Fruit fly (Drosophila melanogaster) whole organism, embryonic: ENCODE data around the gene CG11842.

ENCODE experiments used
- Atf3 ChIP-seq: fragments of 200-800 bp; sonication (Bioruptor generic); optimal IDR thresholded peaks from 3 replicates; lab custom pipeline; 2016; ENCODE audit warnings: missing biosample characterization, missing genetic modification characterization
- CG10959 ChIP-seq: fragments of 200-800 bp; sonication (Bioruptor generic); IDR thresholded peaks from 2 replicates; pipeline ENCODE4 v1.3.6; 2022; ENCODE audit warnings: missing biosample characterization, missing genetic modification characterization
- CG11398 ChIP-seq: fragments of 200-800 bp; sonication (Bioruptor generic); optimal IDR thresholded peaks from 2 replicates; lab custom pipeline; 2016; ENCODE audit warnings: missing biosample characterization, missing genetic modification characterization
- CG12104 ChIP-seq: fragments of 200-800 bp; sonication (Bioruptor generic); optimal IDR thresholded peaks from 3 replicates; lab custom pipeline; 2016; ENCODE audit warnings: missing biosample characterization, missing genetic modification characterization
- CG1233 ChIP-seq: fragments of 200-800 bp; sonication (Bioruptor generic); optimal IDR thresholded peaks from 4 replicates; lab custom pipeline; 2018; ENCODE audit warnings: missing biosample characterization, mild to moderate bottlenecking, missing genetic modification characterization
- CG12744 ChIP-seq: fragments of 200-800 bp; sonication (Bioruptor generic); optimal IDR thresholded peaks from 2 replicates; lab custom pipeline; 2016; ENCODE audit warnings: missing biosample characterization, missing genetic modification characterization
- CG14667 ChIP-seq: fragments of 200-800 bp; sonication (Bioruptor generic); IDR thresholded peaks from 2 replicates; pipeline ENCODE4 v1.3.6; 2022; ENCODE audit warnings: missing biosample characterization, missing genetic modification characterization
- CG15696 ChIP-seq: fragments of 200-800 bp; sonication (Bioruptor generic); optimal IDR thresholded peaks from 2 replicates; lab custom pipeline; 2019; ENCODE audit warnings: missing biosample characterization, mild to moderate bottlenecking, missing genetic modification characterization, moderate library complexity
- CG17328 ChIP-seq: fragments of 200-800 bp; sonication (Bioruptor generic); IDR thresholded peaks from 2 replicates; pipeline ENCODE4 v1.3.6; 2022; ENCODE audit warnings: missing biosample characterization, missing genetic modification characterization
- CG2678 ChIP-seq: fragments of 200-800 bp; sonication (Bioruptor generic); optimal IDR thresholded peaks from 3 replicates; lab custom pipeline; 2019; ENCODE audit warnings: missing biosample characterization, mild to moderate bottlenecking, missing genetic modification characterization, moderate library complexity
- CG33213 ChIP-seq: fragments of 200-800 bp; sonication (Bioruptor generic); optimal IDR thresholded peaks from 3 replicates; lab custom pipeline; 2016; ENCODE audit warnings: missing biosample characterization, missing genetic modification characterization
- CG4360 ChIP-seq: fragments of 200-800 bp; sonication (Bioruptor generic); IDR thresholded peaks from 2 replicates; pipeline ENCODE4 v1.3.6; 2022; ENCODE audit warnings: missing biosample characterization, missing genetic modification characterization
- CG43689 ChIP-seq: fragments of 200-800 bp; sonication (Bioruptor generic); IDR thresholded peaks from 2 replicates; pipeline ENCODE4 v1.3.6; 2022; ENCODE audit warnings: missing biosample characterization, missing genetic modification characterization
- CG6689 ChIP-seq: fragments of 200-800 bp; sonication (Bioruptor generic); IDR thresholded peaks from 2 replicates; pipeline ENCODE4 v1.3.6; 2022; ENCODE audit warnings: missing biosample characterization, missing genetic modification characterization
- CG7839 ChIP-seq: fragments of 200-800 bp; sonication (Bioruptor generic); optimal IDR thresholded peaks from 3 replicates; lab custom pipeline; 2018; ENCODE audit warnings: missing biosample characterization, mild to moderate bottlenecking, missing genetic modification characterization, moderate library complexity
- CkIIα-i1 ChIP-seq: fragments of 200-800 bp; sonication (Bioruptor generic); IDR thresholded peaks from 2 replicates; pipeline ENCODE4 v1.3.6; 2022; ENCODE audit warnings: missing biosample characterization, missing genetic modification characterization
- Elba2 ChIP-seq: fragments of 200-800 bp; sonication (Bioruptor generic); optimal IDR thresholded peaks from 3 replicates; lab custom pipeline; 2016; ENCODE audit warnings: missing biosample characterization, missing genetic modification characterization
- HLH3B ChIP-seq: fragments of 200-800 bp; sonication (Bioruptor generic); IDR thresholded peaks from 2 replicates; pipeline ENCODE4 v1.3.6; 2022; ENCODE audit warnings: missing biosample characterization, missing genetic modification characterization
- HmgD ChIP-seq: fragments of 200-800 bp; sonication (Bioruptor generic); optimal IDR thresholded peaks from 3 replicates; lab custom pipeline; 2016; ENCODE audit warnings: missing biosample characterization, missing genetic modification characterization
- HmgZ ChIP-seq: fragments of 200-800 bp; sonication (Bioruptor generic); optimal IDR thresholded peaks from 2 replicates; lab custom pipeline; 2018; ENCODE audit warnings: missing biosample characterization, mild to moderate bottlenecking, missing genetic modification characterization
- MTF-1 ChIP-seq: fragments of 200-800 bp; sonication (Bioruptor generic); optimal IDR thresholded peaks from 2 replicates; lab custom pipeline; 2018; ENCODE audit warnings: missing biosample characterization, mild to moderate bottlenecking, missing genetic modification characterization, borderline replicate concordance
- Max ChIP-seq: fragments of 200-800 bp; sonication (Bioruptor generic); optimal IDR thresholded peaks from 2 replicates; lab custom pipeline; 2016; ENCODE audit warnings: missing biosample characterization, mild to moderate bottlenecking, missing genetic modification characterization
- Mrtf ChIP-seq: fragments of 200-800 bp; sonication (Bioruptor generic); IDR thresholded peaks from 3 replicates; pipeline ENCODE4 v1.3.6; 2022; ENCODE audit warnings: missing biosample characterization, missing genetic modification characterization
- NFAT ChIP-seq: fragments of 200-800 bp; sonication (Bioruptor generic); IDR thresholded peaks from 2 replicates; pipeline ENCODE4 v1.3.6; 2022; ENCODE audit warnings: missing biosample characterization, missing genetic modification characterization
- Oaz ChIP-seq: fragments of 200-800 bp; sonication (Bioruptor generic); IDR thresholded peaks from 2 replicates; pipeline ENCODE4 v1.3.6; 2022; ENCODE audit warnings: missing biosample characterization, missing genetic modification characterization
- Pdp1 ChIP-seq, 2 experiments: fragments of 200-800 bp; sonication (Bioruptor generic); optimal IDR thresholded peaks; 3 replicates each; lab custom pipeline; 2016; ENCODE audit warnings: missing biosample characterization in 2 of 2, missing genetic modification characterization in 2 of 2, mild to moderate bottlenecking in 1 of 2, moderate library complexity in 1 of 2
- Ptx1 ChIP-seq: fragments of 200-800 bp; sonication (Bioruptor generic); IDR thresholded peaks from 2 replicates; pipeline ENCODE4 v1.3.6; 2022; ENCODE audit warnings: missing biosample characterization, missing genetic modification characterization
- Rfx ChIP-seq: fragments of 200-800 bp; sonication (Bioruptor generic); IDR thresholded peaks from 2 replicates; pipeline ENCODE4 v1.3.6; 2022; ENCODE audit warnings: missing biosample characterization, missing genetic modification characterization
- Sox102F ChIP-seq: fragments of 200-800 bp; sonication (Bioruptor generic); optimal IDR thresholded peaks from 2 replicates; lab custom pipeline; 2018; ENCODE audit warnings: missing biosample characterization, mild to moderate bottlenecking, missing genetic modification characterization, moderate library complexity
- Sry-δ ChIP-seq: fragments of 200-800 bp; sonication (Bioruptor generic); optimal IDR thresholded peaks from 2 replicates; lab custom pipeline; 2016; ENCODE audit warnings: missing biosample characterization, missing genetic modification characterization
- Taf1 ChIP-seq: fragments of 200-800 bp; sonication (Bioruptor generic); IDR thresholded peaks from 2 replicates; pipeline ENCODE4 v1.3.6; 2022; ENCODE audit warnings: missing biosample characterization, missing genetic modification characterization
- Xbp1 ChIP-seq: fragments of 200-800 bp; sonication (Bioruptor generic); optimal IDR thresholded peaks from 3 replicates; lab custom pipeline; 2016; ENCODE audit warnings: missing biosample characterization, mild to moderate bottlenecking, missing genetic modification characterization
- chif ChIP-seq, 2 experiments: fragments of 200-800 bp; sonication (Bioruptor generic); optimal IDR thresholded peaks; 3 replicates each; lab custom pipeline; 2016; ENCODE audit warnings: missing biosample characterization in 2 of 2, missing genetic modification characterization in 2 of 2
- chm ChIP-seq: fragments of 200-800 bp; sonication (Bioruptor generic); IDR thresholded peaks from 2 replicates; pipeline ENCODE4 v1.3.6; 2022; ENCODE audit warnings: missing biosample characterization, missing genetic modification characterization
- croc ChIP-seq: fragments of 200-800 bp; sonication (Bioruptor generic); conservative IDR thresholded peaks from 3 replicates; pipeline ENCODE4 v1.3.6; 2022; ENCODE audit warnings: missing biosample characterization, missing genetic modification characterization
- crol ChIP-seq: fragments of 200-800 bp; sonication (Bioruptor generic); IDR thresholded peaks from 2 replicates; pipeline ENCODE4 v1.3.6; 2022; ENCODE audit warnings: missing biosample characterization, missing genetic modification characterization
- cwo ChIP-seq: fragments of 200-800 bp; sonication (Bioruptor generic); optimal IDR thresholded peaks from 3 replicates; lab custom pipeline; 2017; ENCODE audit warnings: missing biosample characterization, missing genetic modification characterization, mild to moderate bottlenecking, moderate library complexity, missing genetic modification reagents
- emc ChIP-seq: fragments of 200-800 bp; sonication (Bioruptor generic); optimal IDR thresholded peaks from 2 replicates; lab custom pipeline; 2016; ENCODE audit warnings: missing biosample characterization, missing genetic modification characterization
- exex ChIP-seq: fragments of 200-800 bp; sonication (Bioruptor generic); optimal IDR thresholded peaks from 4 replicates; lab custom pipeline; 2018; ENCODE audit warnings: missing biosample characterization, mild to moderate bottlenecking, missing genetic modification characterization, moderate library complexity
- eyg ChIP-seq: fragments of 200-800 bp; sonication (Bioruptor generic); optimal IDR thresholded peaks from 3 replicates; lab custom pipeline; 2016; ENCODE audit warnings: missing biosample characterization, missing genetic modification characterization
- gcm2 ChIP-seq: fragments of 200-800 bp; sonication (Bioruptor generic); optimal IDR thresholded peaks from 2 replicates; lab custom pipeline; 2016; ENCODE audit warnings: missing biosample characterization, missing genetic modification characterization
- ind ChIP-seq: fragments of 200-800 bp; sonication (Bioruptor generic); optimal IDR thresholded peaks from 3 replicates; lab custom pipeline; 2016; ENCODE audit warnings: missing biosample characterization, missing genetic modification characterization
- klu ChIP-seq: fragments of 200-800 bp; sonication (Bioruptor generic); IDR thresholded peaks from 2 replicates; pipeline ENCODE4 v1.3.6; 2022; ENCODE audit warnings: missing biosample characterization, missing genetic modification characterization
- pan ChIP-seq, 4 experiments: fragments of >200 bp in 3 of 4; fragments of 200-800 bp in 1 of 4; sonication (Bioruptor generic) in 1 of 4; optimal IDR thresholded peaks in 3 of 4; IDR thresholded peaks in 1 of 4; 2 replicates each; pipeline versions ENCODE4 v1.3.6 to Lab custom; 2017 to 2022; ENCODE audit warnings: missing biosample characterization in 2 of 4, missing genetic modification characterization in 2 of 4, mixed read lengths in 1 of 4
- pnt ChIP-seq: fragments of 200-800 bp; sonication (Bioruptor generic); optimal IDR thresholded peaks from 3 replicates; lab custom pipeline; 2016; ENCODE audit warnings: missing biosample characterization, missing genetic modification characterization
- row ChIP-seq: fragments of 200-800 bp; sonication (Bioruptor generic); IDR thresholded peaks from 3 replicates; pipeline ENCODE4 v1.3.6; 2022; ENCODE audit warnings: missing biosample characterization, missing genetic modification characterization
- sisA ChIP-seq: fragments of 200-800 bp; sonication (Bioruptor generic); IDR thresholded peaks from 2 replicates; pipeline ENCODE4 v1.3.6; 2022; ENCODE audit warnings: missing biosample characterization, missing genetic modification characterization
- sug ChIP-seq: fragments of 200-800 bp; optimal IDR thresholded peaks from 2 replicates; lab custom pipeline; 2019; ENCODE audit warnings: missing biosample characterization, mild to moderate bottlenecking, missing genetic modification characterization, moderate library complexity
- ttk ChIP-seq: fragments of 200-800 bp; sonication (Bioruptor generic); IDR thresholded peaks from 2 replicates; pipeline ENCODE4 v2.1.2; 2022; ENCODE audit warnings: missing biosample characterization, missing genetic modification characterization

The CG11842 gene

dm6 chr3R:29088938-29089661 lies 36.6 kb downstream of the CG11842 start (continued):
- TF ChIP-seq sug (tag; lab: Kevin White, UChicago) (peak; percentile 75), row (GFP tag; lab: Robert Waterston, UW) (peak; percentile 77), CG10959 (GFP tag; lab: Robert Waterston, UW) (no peak), CG6689 (GFP tag; lab: Robert Waterston, UW) (peak; percentile 73), chif (GFP tag; optimal IDR thresholded peaks at IDR 0.05; lab: Kevin White, UChicago) (peak; percentile 56 to 62), Pdp1 (GFP tag; optimal IDR thresholded peaks at IDR 0.05; lab: Kevin White, UChicago) (peak; percentile 54 to 67), HLH3B (GFP tag; lab: Robert Waterston, UW) (peak; percentile 73), CG14667 (GFP tag; lab: Robert Waterston, UW) (peak; percentile 47; the same call in 1 of the 2 replicates), MTF-1 (peak; percentile 5), CG1233 (GFP tag; lab: Kevin White, UChicago) (peak; percentile 57), CG43689 (no peak), ttk (GFP tag; lab: Robert Waterston, UW) (0 out of 2 replicates have a peak, but pooled peaks have one; percentile 20), ind (GFP tag; lab: Kevin White, UChicago) (peak; percentile 70), CG2678 (tag; lab: Kevin White, UChicago) (peak; percentile 86), Sry-δ (no peak), exex (peak; percentile 27), CG4360 (peak; percentile 20; the same call in 1 of the 2 replicates), Sox102F (GFP tag; lab: Kevin White, UChicago) (peak; percentile 84), HmgZ (peak; percentile 26), CG12744 (GFP tag; lab: Kevin White, UChicago) (peak; percentile 20), crol (GFP tag; lab: Robert Waterston, UW) (peak; percentile 60), Oaz (GFP tag; lab: Robert Waterston, UW) (no peak), cwo (GFP tag; lab: Kevin White, UChicago) (peak; percentile 49), CG7839 (tag; lab: Kevin White, UChicago) (peak; percentile 81), chm (GFP tag; lab: Robert Waterston, UW) (peak; percentile 10; the same call in 1 of the 2 replicates), Rfx (GFP tag; lab: Robert Waterston, UW) (peak; percentile 63), NFAT (GFP tag; lab: Robert Waterston, UW) (no peak), CG33213 (peak; percentile 38), HmgD (GFP tag; lab: Kevin White, UChicago) (no peak), Atf3 (peak; percentile 32), CG15696 (peak; percentile 34), pan (optimal IDR thresholded peaks at IDR 0.05; lab: Kevin White, UChicago) (no peak), pan (GFP tag; optimal IDR thresholded peaks at IDR 0.05 in 1 of 2, IDR thresholded peaks at IDR 0.05 in 1 of 2) (peak in 1 of 2 experiments; percentile 68), Max (GFP tag; lab: Kevin White, UChicago) (peak; percentile 65), klu (GFP tag; lab: Robert Waterston, UW) (0 out of 2 replicates have a peak, but pooled peaks have one; percentile 47), CG17328 (peak; percentile 51; the same call in 1 of the 2 replicates), emc (GFP tag; lab: Kevin White, UChicago) (no peak), CkIIα-i1 (GFP tag; lab: Robert Waterston, UW) (no peak), CG11398 (GFP tag; lab: Kevin White, UChicago) (no peak), gcm2 (GFP tag; lab: Kevin White, UChicago) (no peak), croc (GFP tag; lab: Robert Waterston, UW) (peak; percentile 44; the same call in 2 of the 3 replicates), Taf1 (GFP tag; lab: Robert Waterston, UW) (no peak), Ptx1 (GFP tag; lab: Robert Waterston, UW) (peak; percentile 77), sisA (peak; percentile 71), pnt (GFP tag; lab: Kevin White, UChicago) (peak; percentile 59), eyg (no peak), Mrtf (GFP tag; lab: Robert Waterston, UW) (0 out of 3 replicates have a peak, but pooled peaks have one; percentile 45), CG12104 (GFP tag; lab: Kevin White, UChicago) (peak; percentile 54), Xbp1 (GFP tag; lab: Kevin White, UChicago) (peak; percentile 73), Elba2 (no peak)
